Worm (Caenorhabditis elegans) whole organism, mixed stage, embryonic: ENCODE measurements around the gene clec-6.

ENCODE experiments used
- blmp-1 ChIP-seq: fragments of 150-350 bp; optimal IDR thresholded peaks from 2 replicates; lab custom pipeline; 2014; ENCODE audit warnings: missing biosample characterization, missing genetic modification characterization
- elt-1 ChIP-seq: sonication (generic microtip); optimal IDR thresholded peaks from 2 replicates; lab custom pipeline; 2017; ENCODE audit warnings: missing genetic modification characterization, mild to moderate bottlenecking, missing compliant biosample characterization, antibody characterized with exemption, moderate library complexity, borderline replicate concordance; ENCODE audit not compliant: insufficient read depth
- elt-3 ChIP-seq: fragments of 150-350 bp; optimal IDR thresholded peaks from 2 replicates; lab custom pipeline; 2014; ENCODE audit warnings: missing biosample characterization, missing genetic modification characterization
- hlh-1 ChIP-seq: fragments of 150-350 bp; optimal IDR thresholded peaks from 2 replicates; lab custom pipeline; 2014; ENCODE audit warnings: missing biosample characterization, missing genetic modification reagents, missing genetic modification characterization
- lin-13 ChIP-seq: fragments of 150-350 bp; optimal IDR thresholded peaks from 2 replicates; lab custom pipeline; 2014; ENCODE audit warnings: missing biosample characterization, missing genetic modification characterization
- lsy-2 ChIP-seq: fragments of 150-350 bp; optimal IDR thresholded peaks from 2 replicates; lab custom pipeline; 2014; ENCODE audit warnings: missing biosample characterization, missing genetic modification characterization
- mls-2 ChIP-seq: sonication (generic microtip); optimal IDR thresholded peaks from 2 replicates; lab custom pipeline; 2016; ENCODE audit warnings: mild to moderate bottlenecking, missing genetic modification characterization, moderate library complexity, missing compliant biosample characterization
- unc-62 ChIP-seq: fragments of 150-350 bp; optimal IDR thresholded peaks from 2 replicates; lab custom pipeline; 2014; ENCODE audit warnings: missing biosample characterization, missing genetic modification reagents, missing genetic modification characterization

DNA sequence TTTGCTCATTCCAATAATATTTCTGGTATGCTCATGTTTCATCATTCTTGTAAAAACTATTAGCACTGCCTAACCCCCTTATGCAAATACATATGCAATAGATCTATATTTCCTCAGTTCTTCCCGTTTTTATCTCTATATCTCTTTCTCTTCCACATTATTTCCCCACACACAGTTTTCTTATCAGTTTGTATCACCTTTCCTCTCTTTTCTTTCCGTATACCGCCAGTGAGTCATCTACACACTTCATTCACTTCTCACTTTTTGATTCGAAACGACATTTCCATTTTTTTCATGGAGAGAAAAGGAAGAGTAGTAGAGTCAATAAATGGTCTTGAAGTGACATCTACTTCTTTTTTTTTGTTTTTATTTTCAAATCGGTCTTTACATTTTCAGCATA, 19.1 kb upstream of the clec-6 start:
- TF ChIP-seq elt-3 (no peak), elt-1 (tag; lab: Kevin White, UChicago) (no peak), lin-13 (tag; lab: Kevin White, UChicago) (no peak), mls-2 (tag; lab: Kevin White, UChicago) (no peak), lsy-2 (tag; lab: Kevin White, UChicago) (no peak), unc-62 (GFP tag; lab: Kevin White, UChicago) (no peak), hlh-1 (no peak), blmp-1 (tag; lab: Kevin White, UChicago) (no peak)
